Worm (Caenorhabditis elegans): ENCODE data around the gene semo-1.
A peak's percentile ranks its signal among the peaks of the same experiment; 100 is the strongest.

Gene semo-1

ce11 chrIV:14033752-14034570 is 17.0 kb upstream of the semo-1 start (continued):
- TF ChIP-seq sox-2 (GFP tag; IDR thresholded peaks at IDR 0.05) (peak; percentile 87), hlh-8 (tag; optimal IDR thresholded peaks at IDR 0.05) (peak; percentile 83), che-1 (tag; optimal IDR thresholded peaks at IDR 0.05) (peak; percentile 90), ceh-34 (tag; optimal IDR thresholded peaks at IDR 0.05) (peak; percentile 96), elt-2 (tag; optimal IDR thresholded peaks at IDR 0.05) (peak; percentile 95), C38D4.7 (GFP tag; optimal IDR thresholded peaks at IDR 0.05) (peak; percentile 95), ztf-16 (tag; optimal IDR thresholded peaks at IDR 0.05) (peak; percentile 81), pqm-1 (tag; optimal IDR thresholded peaks at IDR 0.05) (peak; percentile 59), ref-2 (tag; optimal IDR thresholded peaks at IDR 0.05) (peak; percentile 89), fkh-10 (GFP tag; optimal IDR thresholded peaks at IDR 0.05) (peak; percentile 38), ceh-45 (GFP tag; IDR thresholded peaks at IDR 0.05) (peak; percentile 65; the same call in 1 of the 2 replicates), K09A11.1 (tag; optimal IDR thresholded peaks at IDR 0.05; ENCODE audit: insufficient read depth) (peak; percentile 86), pha-4 (tag; optimal IDR thresholded peaks at IDR 0.05) (no peak), dmd-4 (tag; optimal IDR thresholded peaks at IDR 0.05; ENCODE audit: borderline replicate concordance) (peak; percentile 77), ceh-30 (tag; optimal IDR thresholded peaks at IDR 0.05) (peak; percentile 69), rnt-1 (tag; optimal IDR thresholded peaks at IDR 0.05) (peak; percentile 81), pat-9 (tag; optimal IDR thresholded peaks at IDR 0.05) (peak; percentile 96), pag-3 (tag; optimal IDR thresholded peaks at IDR 0.05; ENCODE audit: borderline replicate concordance) (peak; percentile 70)

- no peak for TF ChIP-seq unc-55 (GFP tag; optimal IDR thresholded peaks at IDR 0.05)
- no peak for TF ChIP-seq hlh-8 (tag; optimal IDR thresholded peaks at IDR 0.05)
- TF ChIP-seq ceh-48 (tag; optimal IDR thresholded peaks at IDR 0.05), result peak; percentile 46
- TF ChIP-seq mec-3 (tag; optimal IDR thresholded peaks at IDR 0.05; ENCODE audit: borderline replicate concordance), result no peak
- no peak for TF ChIP-seq sox-4 (tag; optimal IDR thresholded peaks at IDR 0.05)
These were observed 16.4 kb upstream of the semo-1 start for ce11 chrIV:14034571-14034954.

- TF ChIP-seq tbx-2 (tag; optimal IDR thresholded peaks at IDR 0.05), result no peak
- no peak for TF ChIP-seq pqm-1 (tag; optimal IDR thresholded peaks at IDR 0.05)
- no peak for TF ChIP-seq fax-1 (tag; optimal IDR thresholded peaks at IDR 0.05)
- no peak for TF ChIP-seq K02D7.2 (tag; optimal IDR thresholded peaks at IDR 0.05)
- no peak for TF ChIP-seq ceh-22 (tag; optimal IDR thresholded peaks at IDR 0.05)
- TF ChIP-seq lin-11 (tag; optimal IDR thresholded peaks at IDR 0.05), result no peak
- no peak for TF ChIP-seq K09A11.1 (tag; optimal IDR thresholded peaks at IDR 0.05; ENCODE audit: insufficient read depth)
- TF ChIP-seq ceh-19 (GFP tag; optimal IDR thresholded peaks at IDR 0.05), result no peak
- no peak for TF ChIP-seq unc-3 (GFP tag; conservative IDR thresholded peaks at IDR 0.05)
- no peak for TF ChIP-seq unc-3 (tag; optimal IDR thresholded peaks at IDR 0.05)
- TF ChIP-seq lim-6 (tag; optimal IDR thresholded peaks at IDR 0.05), result no peak
- TF ChIP-seq mec-3 (tag; optimal IDR thresholded peaks at IDR 0.05; ENCODE audit: borderline replicate concordance), result no peak
- TF ChIP-seq pax-1 (tag; optimal IDR thresholded peaks at IDR 0.05), result no peak
- TF ChIP-seq unc-55 (GFP tag; optimal IDR thresholded peaks at IDR 0.05), result no peak
- TF ChIP-seq hlh-8 (tag; optimal IDR thresholded peaks at IDR 0.05), result no peak
- TF ChIP-seq C38D4.7 (GFP tag; optimal IDR thresholded peaks at IDR 0.05), result no peak
- no peak for TF ChIP-seq pha-4 (tag; optimal IDR thresholded peaks at IDR 0.05)
These were observed 7.3 kb upstream of the semo-1 start, which contains the start of gene Y37A1B.7 for ce11 chrIV:14043680-14044079. Gene Y37A1B.7, minus strand, starts transcription at chrIV:14043780.

- TF ChIP-seq hlh-8 (tag; optimal IDR thresholded peaks at IDR 0.05) (no peak), ceh-31 (tag; optimal IDR thresholded peaks at IDR 0.05) (no peak), nhr-232 (tag; optimal IDR thresholded peaks at IDR 0.05) (no peak), ceh-9 (tag; optimal IDR thresholded peaks at IDR 0.05) (no peak), odd-2 (tag; optimal IDR thresholded peaks at IDR 0.05) (no peak), pag-3 (tag; optimal IDR thresholded peaks at IDR 0.05; ENCODE audit: borderline replicate concordance) (no peak), ceh-22 (tag; optimal IDR thresholded peaks at IDR 0.05) (no peak), tbx-2 (tag; optimal IDR thresholded peaks at IDR 0.05) (peak; percentile 45), ceh-19 (GFP tag; optimal IDR thresholded peaks at IDR 0.05) (no peak), ttx-3 (tag; optimal IDR thresholded peaks at IDR 0.05) (no peak), sox-4 (tag; optimal IDR thresholded peaks at IDR 0.05) (no peak), hlh-30 (tag; optimal IDR thresholded peaks at IDR 0.05; ENCODE audit: insufficient read depth) (peak; percentile 51), K09A11.1 (tag; optimal IDR thresholded peaks at IDR 0.05; ENCODE audit: insufficient read depth) (no peak), elt-4 (tag; optimal IDR thresholded peaks at IDR 0.05) (no peak)
These were observed 4.2 kb upstream of the semo-1 start for ce11 chrIV:14046777-14047176.
